Worm (Caenorhabditis elegans): ENCODE data around the gene C54F6.3.

Gene C54F6.3

ce11 chrV:7522279-7522678, 10.8 kb upstream of the C54F6.3 start, which contains the start of gene C54F6.15:
TSS of gene C54F6.15 (minus strand) at chrV:7522379.
- TF ChIP-seq ama-1 (optimal IDR thresholded peaks at IDR 0.05) (no peak), B0310.2 (tag; optimal IDR thresholded peaks at IDR 0.05) (no peak), ets-7 (tag; optimal IDR thresholded peaks at IDR 0.05) (no peak), hmg-4 (GFP tag; optimal IDR thresholded peaks at IDR 0.05) (no peak), flt-1 (GFP tag; IDR thresholded peaks at IDR 0.05) (no peak), tbx-11 (GFP tag; IDR thresholded peaks at IDR 0.05) (no peak), tbx-37 (GFP tag; conservative IDR thresholded peaks at IDR 0.05) (no peak)

- TF ChIP-seq flt-1 (GFP tag; IDR thresholded peaks at IDR 0.05): no peak
- no peak for TF ChIP-seq tra-4 (tag; optimal IDR thresholded peaks at IDR 0.05)
- TF ChIP-seq ceh-13 (GFP tag; optimal IDR thresholded peaks at IDR 0.05): no peak
- no peak for TF ChIP-seq sea-1 (GFP tag; conservative IDR thresholded peaks at IDR 0.05)
- no peak for TF ChIP-seq tbx-37 (GFP tag; conservative IDR thresholded peaks at IDR 0.05)
- no peak for TF ChIP-seq ets-7 (tag; optimal IDR thresholded peaks at IDR 0.05)
- no peak for TF ChIP-seq pes-1 (GFP tag; IDR thresholded peaks at IDR 0.05)
- no peak for TF ChIP-seq hmbx-1 (tag; optimal IDR thresholded peaks at IDR 0.05)
- no peak for TF ChIP-seq ceh-36 (tag; optimal IDR thresholded peaks at IDR 0.05)
- no peak for TF ChIP-seq F13C5.2 (tag; optimal IDR thresholded peaks at IDR 0.05)
- TF ChIP-seq aly-1 (tag; optimal IDR thresholded peaks at IDR 0.05): no peak
These were observed 9.7 kb upstream of the C54F6.3 start, which contains the start of gene C54F6.6 for ce11 chrV:7523392-7523791. TSS of gene C54F6.6 (plus strand) at chrV:7523692.

DNA sequence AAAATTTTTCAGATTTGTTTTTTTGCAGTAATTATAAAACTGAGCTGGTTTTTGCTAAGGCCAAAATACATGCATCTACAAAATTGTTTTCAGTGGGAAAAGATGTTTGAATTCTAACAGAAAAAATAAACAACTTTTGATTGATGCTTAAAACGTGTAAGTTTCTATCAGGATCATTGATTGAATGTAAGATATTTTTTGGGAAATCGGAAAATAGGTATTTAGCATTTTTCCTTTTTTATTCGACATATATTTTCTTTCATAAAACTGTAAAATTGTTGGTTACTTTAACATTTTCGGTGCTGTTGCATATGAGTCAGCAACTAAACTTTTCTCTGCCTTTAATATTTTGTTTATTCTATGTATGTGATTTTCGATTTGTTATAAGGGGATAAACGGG, 8.6 kb upstream of the C54F6.3 start, which contains the start of gene C54F6.20:
C54F6.20 (plus strand) TSS at position 301 of the 400 bp plus-strand sequence.
- no peak for TF ChIP-seq aly-1 (tag; optimal IDR thresholded peaks at IDR 0.05)
- no peak for TF ChIP-seq tbx-11 (GFP tag; IDR thresholded peaks at IDR 0.05)
- no peak for TF ChIP-seq ama-1 (optimal IDR thresholded peaks at IDR 0.05)
- TF ChIP-seq flt-1 (GFP tag; IDR thresholded peaks at IDR 0.05): no peak
- TF ChIP-seq hmbx-1 (tag; optimal IDR thresholded peaks at IDR 0.05): no peak
- TF ChIP-seq sea-1 (GFP tag; conservative IDR thresholded peaks at IDR 0.05): no peak
- no peak for TF ChIP-seq scrt-1 (GFP tag; IDR thresholded peaks at IDR 0.05)
- TF ChIP-seq tbx-37 (GFP tag; conservative IDR thresholded peaks at IDR 0.05): no peak
- TF ChIP-seq tra-4 (tag; optimal IDR thresholded peaks at IDR 0.05): no peak
- TF ChIP-seq ets-7 (tag; optimal IDR thresholded peaks at IDR 0.05): no peak
- TF ChIP-seq hmg-4 (GFP tag; optimal IDR thresholded peaks at IDR 0.05): no peak
- no peak for TF ChIP-seq hnd-1 (tag; optimal IDR thresholded peaks at IDR 0.05)
- no peak for TF ChIP-seq ceh-36 (tag; optimal IDR thresholded peaks at IDR 0.05)
- no peak for TF ChIP-seq ceh-13 (GFP tag; optimal IDR thresholded peaks at IDR 0.05)
- TF ChIP-seq B0310.2 (tag; optimal IDR thresholded peaks at IDR 0.05): no peak
- no peak for TF ChIP-seq pes-1 (GFP tag; IDR thresholded peaks at IDR 0.05)
- no peak for TF ChIP-seq F13C5.2 (tag; optimal IDR thresholded peaks at IDR 0.05)

- TF ChIP-seq flt-1 (GFP tag; IDR thresholded peaks at IDR 0.05): no peak
These were observed 7.4 kb upstream of the C54F6.3 start, which contains the start of gene C54F6.18 for ce11 chrV:7525695-7526094. TSS of gene C54F6.18 (plus strand) at chrV:7525995.

DNA sequence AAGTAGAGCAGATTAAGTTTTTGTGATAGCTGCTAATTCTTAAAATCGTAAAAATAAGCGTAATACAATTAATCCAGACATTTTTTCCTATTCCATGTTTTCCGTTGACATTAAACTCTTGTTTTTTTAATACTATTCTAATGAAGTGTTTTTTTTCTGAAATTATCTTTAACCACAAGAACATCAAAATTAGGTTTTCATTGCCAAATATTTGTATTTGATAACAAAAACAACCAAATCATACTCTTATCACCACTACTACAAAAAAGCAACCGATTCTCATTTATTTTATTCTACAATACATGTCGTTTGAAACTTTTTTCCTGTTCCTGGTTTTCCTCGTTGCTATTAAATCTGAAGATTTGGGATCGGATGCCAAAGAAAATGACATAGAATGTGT, 5.9 kb upstream of the C54F6.3 start, which contains the start of gene C54F6.17:
C54F6.17 (plus strand) TSS at position 301 of the 400 bp plus-strand sequence.
- TF ChIP-seq hmbx-1 (tag; optimal IDR thresholded peaks at IDR 0.05) (no peak), tbx-37 (GFP tag; conservative IDR thresholded peaks at IDR 0.05) (no peak), ceh-13 (GFP tag; optimal IDR thresholded peaks at IDR 0.05) (no peak), B0310.2 (tag; optimal IDR thresholded peaks at IDR 0.05) (no peak), hnd-1 (tag; optimal IDR thresholded peaks at IDR 0.05) (no peak), ceh-36 (tag; optimal IDR thresholded peaks at IDR 0.05) (no peak), hmg-4 (GFP tag; optimal IDR thresholded peaks at IDR 0.05) (no peak), ets-7 (tag; optimal IDR thresholded peaks at IDR 0.05) (no peak), sea-1 (GFP tag; conservative IDR thresholded peaks at IDR 0.05) (no peak), flt-1 (GFP tag; IDR thresholded peaks at IDR 0.05) (no peak), tra-4 (tag; optimal IDR thresholded peaks at IDR 0.05) (no peak), ama-1 (optimal IDR thresholded peaks at IDR 0.05) (no peak), F13C5.2 (tag; optimal IDR thresholded peaks at IDR 0.05) (no peak), tbx-11 (GFP tag; IDR thresholded peaks at IDR 0.05) (no peak), aly-1 (tag; optimal IDR thresholded peaks at IDR 0.05) (no peak), pes-1 (GFP tag; IDR thresholded peaks at IDR 0.05) (no peak), scrt-1 (GFP tag; IDR thresholded peaks at IDR 0.05) (no peak)

ce11 chrV:7528816-7529215, 4.2 kb upstream of the C54F6.3 start, which contains the start of gene C54F6.5:
TSS of gene C54F6.5 (plus strand) at chrV:7529116.
- TF ChIP-seq sea-1 (GFP tag; conservative IDR thresholded peaks at IDR 0.05) (no peak), ets-7 (tag; optimal IDR thresholded peaks at IDR 0.05) (no peak), B0310.2 (tag; optimal IDR thresholded peaks at IDR 0.05) (no peak), scrt-1 (GFP tag; IDR thresholded peaks at IDR 0.05) (no peak), tra-4 (tag; optimal IDR thresholded peaks at IDR 0.05) (no peak), F13C5.2 (tag; optimal IDR thresholded peaks at IDR 0.05) (no peak), aly-1 (tag; optimal IDR thresholded peaks at IDR 0.05) (no peak), pes-1 (GFP tag; IDR thresholded peaks at IDR 0.05) (no peak), ceh-36 (tag; optimal IDR thresholded peaks at IDR 0.05) (no peak), ceh-13 (GFP tag; optimal IDR thresholded peaks at IDR 0.05) (no peak), ama-1 (optimal IDR thresholded peaks at IDR 0.05) (no peak), hnd-1 (tag; optimal IDR thresholded peaks at IDR 0.05) (no peak), flt-1 (GFP tag; IDR thresholded peaks at IDR 0.05) (no peak), tbx-11 (GFP tag; IDR thresholded peaks at IDR 0.05) (no peak), tbx-37 (GFP tag; conservative IDR thresholded peaks at IDR 0.05) (no peak), hmbx-1 (tag; optimal IDR thresholded peaks at IDR 0.05) (no peak), hmg-4 (GFP tag; optimal IDR thresholded peaks at IDR 0.05) (no peak)

- TF ChIP-seq hmg-4 (GFP tag; optimal IDR thresholded peaks at IDR 0.05) (no peak), pes-1 (GFP tag; IDR thresholded peaks at IDR 0.05) (no peak), ceh-36 (tag; optimal IDR thresholded peaks at IDR 0.05) (no peak), hnd-1 (tag; optimal IDR thresholded peaks at IDR 0.05) (no peak), sea-1 (GFP tag; conservative IDR thresholded peaks at IDR 0.05) (no peak), tbx-37 (GFP tag; conservative IDR thresholded peaks at IDR 0.05) (no peak), B0310.2 (tag; optimal IDR thresholded peaks at IDR 0.05) (no peak), ets-7 (tag; optimal IDR thresholded peaks at IDR 0.05) (no peak), hmbx-1 (tag; optimal IDR thresholded peaks at IDR 0.05) (no peak), scrt-1 (GFP tag; IDR thresholded peaks at IDR 0.05) (no peak), tra-4 (tag; optimal IDR thresholded peaks at IDR 0.05) (no peak), aly-1 (tag; optimal IDR thresholded peaks at IDR 0.05) (no peak), F13C5.2 (tag; optimal IDR thresholded peaks at IDR 0.05) (no peak), tbx-11 (GFP tag; IDR thresholded peaks at IDR 0.05) (no peak), ama-1 (optimal IDR thresholded peaks at IDR 0.05) (no peak)
These were observed 3.2 kb upstream of the C54F6.3 start, which contains the start of gene swt-2 for ce11 chrV:7529840-7530239. TSS of gene swt-2 (plus strand) at chrV:7530140.
